Worm (Caenorhabditis elegans): ENCODE data around the gene C01C10.2.

DNA sequence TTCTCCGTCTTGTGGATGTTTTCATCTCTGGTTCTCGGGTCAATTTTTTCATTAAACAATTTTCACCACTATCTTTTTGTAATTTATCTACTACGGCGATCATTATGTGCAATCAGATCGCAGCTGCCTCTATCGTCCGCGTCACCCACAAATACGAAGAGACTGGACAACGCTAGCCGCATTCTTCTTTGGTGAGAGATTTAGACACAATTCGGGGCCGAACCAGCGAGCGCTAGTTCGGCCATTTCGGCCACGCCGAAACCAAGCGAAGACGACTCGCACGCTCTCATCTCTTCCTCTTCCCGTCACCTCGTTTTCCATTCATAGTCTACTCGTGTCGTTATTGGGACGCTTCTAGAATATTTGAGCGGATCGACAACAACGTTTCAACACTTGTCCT is 47.8 kb upstream of the C01C10.2 start, which contains the start of gene gly-12:
- TF ChIP-seq nhr-23 (tag; optimal IDR thresholded peaks at IDR 0.05), result peak; percentile 55
- no peak for TF ChIP-seq ama-1 (optimal IDR thresholded peaks at IDR 0.05)
- TF ChIP-seq zag-1 (tag; optimal IDR thresholded peaks at IDR 0.05), result no peak
- no peak for TF ChIP-seq lin-15B (tag; optimal IDR thresholded peaks at IDR 0.05)
- no peak for TF ChIP-seq ztf-4 (tag; optimal IDR thresholded peaks at IDR 0.05)
- TF ChIP-seq fkh-10 (GFP tag; optimal IDR thresholded peaks at IDR 0.05), result no peak
- no peak for TF ChIP-seq ceh-28 (tag; optimal IDR thresholded peaks at IDR 0.05)

All from whole organism, L3 larva.